Worm (Caenorhabditis elegans): ENCODE measurements around the gene T24C4.3.
A peak's percentile ranks its signal among the peaks of the same experiment; 100 is the strongest.

T24C4.3 gene

DNA sequence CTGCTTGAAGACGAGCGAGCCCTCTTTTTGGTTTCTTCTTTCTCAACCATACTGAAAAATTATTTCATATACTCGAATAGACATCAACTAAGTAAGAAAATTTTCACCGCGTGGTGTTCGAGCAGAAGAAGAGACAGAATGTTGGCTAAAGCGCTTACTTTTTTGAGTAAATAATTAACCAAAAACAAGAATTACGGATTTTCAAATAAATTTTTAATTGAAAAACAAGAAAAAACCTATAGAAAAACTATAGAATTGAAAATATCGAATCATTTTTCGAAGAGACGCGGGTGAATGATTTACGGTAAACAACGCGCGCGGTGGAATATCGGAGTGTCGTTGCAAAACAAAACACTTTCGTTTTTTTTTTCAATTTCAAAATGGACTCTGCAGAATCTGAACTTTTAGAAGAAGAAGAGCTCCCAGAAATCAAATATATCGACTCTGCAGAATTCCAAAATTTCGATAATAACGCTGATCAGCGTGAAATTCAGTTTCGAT, 18.4 kb downstream of the T24C4.3 start, which contains the start of the genes rnp-5 and tag-51 (continued):
- no peak for TF ChIP-seq nhr-102 (tag; optimal IDR thresholded peaks at IDR 0.05)
- TF ChIP-seq dmd-9 (GFP tag; IDR thresholded peaks at IDR 0.05) = no peak
- no peak for TF ChIP-seq mxl-2 (GFP tag; conservative IDR thresholded peaks at IDR 0.05)
- TF ChIP-seq jun-1 (tag; optimal IDR thresholded peaks at IDR 0.05) = no peak
- no peak for TF ChIP-seq lin-39 (tag; optimal IDR thresholded peaks at IDR 0.05)
- no peak for TF ChIP-seq daf-8 (GFP tag; IDR thresholded peaks at IDR 0.05)
- no peak for TF ChIP-seq snpc-1.2 (GFP tag; IDR thresholded peaks at IDR 0.05)
- TF ChIP-seq ZK337.2 (GFP tag; IDR thresholded peaks at IDR 0.05) = no peak
- TF ChIP-seq arid-1 (GFP tag; conservative IDR thresholded peaks at IDR 0.05) = no peak
- no peak for TF ChIP-seq nhr-42 (GFP tag; IDR thresholded peaks at IDR 0.05)
- TF ChIP-seq nhr-25 (tag; optimal IDR thresholded peaks at IDR 0.05; ENCODE audit: borderline replicate concordance, insufficient read depth) = no peak
- TF ChIP-seq hmg-1.1 (GFP tag; IDR thresholded peaks at IDR 0.05) = no peak
- TF ChIP-seq nhr-237 (tag; optimal IDR thresholded peaks at IDR 0.05) = no peak
- TF ChIP-seq nhr-48 (tag; optimal IDR thresholded peaks at IDR 0.05) = no peak
- peak; percentile 92 for TF ChIP-seq T20F7.1 (GFP tag; optimal IDR thresholded peaks at IDR 0.05)
- no peak for TF ChIP-seq lim-7 (GFP tag; IDR thresholded peaks at IDR 0.05)
- TF ChIP-seq ceh-20 (GFP tag; IDR thresholded peaks at IDR 0.05) = no peak
- peak in 1 of 2 experiments; percentile 22 for TF ChIP-seq lsy-2 (tag; optimal IDR thresholded peaks at IDR 0.05)
- TF ChIP-seq F49E8.2 (tag; optimal IDR thresholded peaks at IDR 0.05; ENCODE audit: borderline replicate concordance) = no peak
- TF ChIP-seq spr-3 (GFP tag; optimal IDR thresholded peaks at IDR 0.05) = no peak
- no peak for TF ChIP-seq lin-13 (GFP tag; optimal IDR thresholded peaks at IDR 0.05)
- no peak for TF ChIP-seq ztf-11 (tag; optimal IDR thresholded peaks at IDR 0.05)
- no peak for TF ChIP-seq mdt-29 (GFP tag; IDR thresholded peaks at IDR 0.05)
- no peak for TF ChIP-seq set-16 (GFP tag; IDR thresholded peaks at IDR 0.05)

DNA sequence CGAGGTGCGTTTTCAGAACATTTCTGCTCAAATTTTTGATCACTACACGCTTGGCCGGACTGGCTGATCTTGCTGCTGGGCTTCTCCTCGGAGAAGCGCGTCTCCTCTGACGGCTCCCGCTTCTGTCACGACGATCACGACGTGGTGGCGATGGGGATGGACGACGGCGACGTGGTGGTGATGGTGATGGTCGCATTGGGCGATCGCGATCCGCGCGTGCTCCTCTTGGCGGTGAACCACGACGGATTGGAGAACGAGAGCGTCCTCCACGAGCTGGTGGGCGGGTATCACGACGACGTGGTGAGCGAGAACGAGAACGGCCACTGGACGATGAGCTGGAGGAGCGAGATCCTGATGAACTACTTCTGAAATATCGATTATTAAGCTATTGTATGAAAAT, 18.9 kb downstream of the T24C4.3 start:
- TF ChIP-seq F26F4.8 (GFP tag; conservative IDR thresholded peaks at IDR 0.05) = no peak
- peak; percentile 94 for TF ChIP-seq set-16 (GFP tag; IDR thresholded peaks at IDR 0.05)
- TF ChIP-seq ctbp-1 (GFP tag; IDR thresholded peaks at IDR 0.05) = no peak
- TF ChIP-seq mxl-2 (GFP tag; conservative IDR thresholded peaks at IDR 0.05) = no peak
- no peak for TF ChIP-seq F49E8.2 (tag; optimal IDR thresholded peaks at IDR 0.05; ENCODE audit: borderline replicate concordance)
- 0 out of 2 replicates have a peak, but pooled peaks have one; percentile 20 for TF ChIP-seq ZK337.2 (GFP tag; IDR thresholded peaks at IDR 0.05)
- no peak for TF ChIP-seq F37D6.2 (tag; optimal IDR thresholded peaks at IDR 0.05)
- TF ChIP-seq Y75B8A.6 (GFP tag; IDR thresholded peaks at IDR 0.05) = 0 out of 2 replicates have a peak, but pooled peaks have one; percentile 31
- no peak for TF ChIP-seq Y5F2A.4 (GFP tag; optimal IDR thresholded peaks at IDR 0.05)
- no peak for TF ChIP-seq dmd-9 (GFP tag; IDR thresholded peaks at IDR 0.05)
- peak in 1 of 2 experiments; percentile 74 for TF ChIP-seq unc-62 (GFP tag; optimal IDR thresholded peaks at IDR 0.05 in 1 of 2)
- no peak for TF ChIP-seq unc-62 (tag; optimal IDR thresholded peaks at IDR 0.05)
- no peak for TF ChIP-seq nhr-48 (tag; optimal IDR thresholded peaks at IDR 0.05)
- TF ChIP-seq madf-5 (GFP tag; IDR thresholded peaks at IDR 0.05) = 0 out of 4 replicates have a peak, but pooled peaks of 1 of the 2 experiments have one; percentile 14
- peak; percentile 18; the same call in 1 of the 2 replicates for TF ChIP-seq lim-7 (GFP tag; IDR thresholded peaks at IDR 0.05)

DNA sequence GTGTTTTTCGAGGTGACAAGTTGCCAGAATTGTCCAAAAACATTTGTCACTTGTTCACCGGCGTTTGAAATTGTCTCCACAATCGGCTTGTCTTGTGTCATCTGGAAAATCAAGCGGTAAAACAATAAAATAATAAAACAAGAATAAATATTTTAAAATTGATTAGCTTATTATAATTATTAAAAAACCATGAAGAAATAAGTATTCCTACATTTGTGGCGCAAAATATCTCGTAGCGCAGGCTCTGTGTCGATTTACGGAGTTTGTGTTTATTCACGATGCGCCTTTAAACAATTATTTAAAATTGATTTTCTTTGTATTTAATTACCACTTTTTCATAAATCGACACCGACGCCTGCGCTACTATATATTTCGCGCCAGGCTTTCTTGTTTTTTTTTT, 20.0 kb downstream of the T24C4.3 start, which contains the start of gene moma-1:
moma-1 (minus strand) TSS at position 101 of the 400 bp plus-strand sequence.
- peak; percentile 39; the same call in 1 of the 2 replicates for TF ChIP-seq lin-38 (GFP tag; IDR thresholded peaks at IDR 0.05)
- TF ChIP-seq skn-1 (tag; optimal IDR thresholded peaks at IDR 0.05) = no peak
- peak; percentile 30; the same call in 1 of the 2 replicates for TF ChIP-seq Y48G9A.11 (GFP tag; IDR thresholded peaks at IDR 0.05)
- no peak for TF ChIP-seq ces-1 (GFP tag; optimal IDR thresholded peaks at IDR 0.05)
